Worm (Caenorhabditis elegans) whole organism, L4 larva: ENCODE results near the gene ddo-2.

ENCODE experiments used
- D1046.2 ChIP-seq: fragments of 200-800 bp; sonication (Bioruptor generic); IDR thresholded peaks from 2 replicates; pipeline ENCODE4 v1.3.6; 2022; ENCODE audit warnings: missing genetic modification characterization, missing compliant biosample characterization
- R02D3.7 ChIP-seq: fragments of 150-350 bp; sonication (generic microtip); optimal IDR thresholded peaks from 3 replicates; lab custom pipeline; 2014; ENCODE audit warnings: missing biosample characterization, missing genetic modification characterization
- T20F7.1 ChIP-seq: fragments of 200-800 bp; sonication (Bioruptor generic); optimal IDR thresholded peaks from 2 replicates; lab custom pipeline; 2018; ENCODE audit warnings: mild to moderate bottlenecking, missing genetic modification characterization, missing compliant biosample characterization
- Y48G9A.11 ChIP-seq: fragments of 200-800 bp; sonication (Bioruptor generic); IDR thresholded peaks from 2 replicates; pipeline ENCODE4 v1.3.6; 2022; ENCODE audit warnings: missing genetic modification reagents, missing genetic modification characterization, missing compliant biosample characterization
- Y75B8A.6 ChIP-seq: fragments of 200-800 bp; sonication (Bioruptor generic); IDR thresholded peaks from 2 replicates; pipeline ENCODE4 v1.3.6; 2022; ENCODE audit warnings: missing genetic modification reagents, missing genetic modification characterization, missing compliant biosample characterization
- aha-1 ChIP-seq: fragments of 150-350 bp; peaks from one replicate; lab custom pipeline; 2014; ENCODE audit warnings: missing biosample characterization, missing genetic modification characterization
- aly-2 ChIP-seq: sonication (generic microtip); optimal IDR thresholded peaks from 2 replicates; lab custom pipeline; 2018; ENCODE audit warnings: missing biosample characterization, missing genetic modification characterization
- attf-4 ChIP-seq: sonication (generic microtip); optimal IDR thresholded peaks from 3 replicates; lab custom pipeline; 2017; ENCODE audit warnings: missing biosample characterization, missing genetic modification characterization
- ceh-28 ChIP-seq: fragments of 150-350 bp; optimal IDR thresholded peaks from 2 replicates; lab custom pipeline; 2014; ENCODE audit warnings: missing biosample characterization, missing genetic modification reagents, missing genetic modification characterization
- ceh-62 ChIP-seq: sonication (generic microtip); optimal IDR thresholded peaks from 2 replicates; lab custom pipeline; 2017; ENCODE audit warnings: missing biosample characterization, missing genetic modification characterization
- ceh-82 ChIP-seq: sonication (generic microtip); optimal IDR thresholded peaks from 2 replicates; lab custom pipeline; 2017; ENCODE audit warnings: missing biosample characterization, missing genetic modification characterization
- ces-1 ChIP-seq: fragments of 150-350 bp; sonication (generic microtip); optimal IDR thresholded peaks from 4 replicates; lab custom pipeline; 2014; ENCODE audit warnings: missing biosample characterization, missing genetic modification reagents, missing genetic modification characterization
- ctbp-1 ChIP-seq: fragments of 200-800 bp; sonication (Bioruptor generic); IDR thresholded peaks from 2 replicates; pipeline ENCODE4 v1.3.6; 2022; ENCODE audit warnings: missing genetic modification reagents, missing genetic modification characterization, missing compliant biosample characterization
- daf-8 ChIP-seq: fragments of 200-800 bp; sonication (Bioruptor generic); IDR thresholded peaks from 2 replicates; pipeline ENCODE4 v1.3.6; 2022; ENCODE audit warnings: missing genetic modification characterization, missing compliant biosample characterization
- dmd-8 ChIP-seq: fragments of 200-800 bp; sonication (Bioruptor generic); IDR thresholded peaks from 2 replicates; pipeline ENCODE4 v1.3.6; 2022; ENCODE audit warnings: missing genetic modification characterization, missing compliant biosample characterization
- dpl-1 ChIP-seq: fragments of 150-350 bp; optimal IDR thresholded peaks from 2 replicates; lab custom pipeline; 2014; ENCODE audit warnings: missing biosample characterization, missing genetic modification reagents, missing genetic modification characterization
- egl-43 ChIP-seq: fragments of 200-800 bp; sonication (Bioruptor generic); IDR thresholded peaks from 2 replicates; pipeline ENCODE4 v1.3.6; 2022; ENCODE audit warnings: missing genetic modification reagents, missing genetic modification characterization, missing compliant biosample characterization
- fkh-10 ChIP-seq: fragments of 150-350 bp; optimal IDR thresholded peaks from 2 replicates; lab custom pipeline; 2014; ENCODE audit warnings: missing biosample characterization, missing genetic modification reagents, missing genetic modification characterization
- fos-1 ChIP-seq: fragments of 150-350 bp; optimal IDR thresholded peaks from 2 replicates; lab custom pipeline; 2014; ENCODE audit warnings: missing biosample characterization, missing genetic modification characterization
- hif-1 ChIP-seq, 2 experiments: sonication (generic microtip); optimal IDR thresholded peaks; 2 replicates each; lab custom pipeline; 2016 to 2017; ENCODE audit warnings: missing compliant biosample characterization in 2 of 2, missing genetic modification characterization in 2 of 2, missing genetic modification reagents in 2 of 2, missing genotype in 2 of 2, mild to moderate bottlenecking in 1 of 2
- hmg-1.1 ChIP-seq: fragments of 200-800 bp; sonication (Bioruptor generic); IDR thresholded peaks from 2 replicates; pipeline ENCODE4 v1.3.6; 2022; ENCODE audit warnings: missing genetic modification reagents, missing genetic modification characterization, missing compliant biosample characterization
- lin-1 ChIP-seq: fragments of 200-800 bp; sonication (Bioruptor generic); IDR thresholded peaks from 2 replicates; pipeline ENCODE4 v1.3.6; 2022; ENCODE audit warnings: missing genetic modification reagents, missing genetic modification characterization, missing compliant biosample characterization
- lin-38 ChIP-seq: fragments of 200-800 bp; sonication (Bioruptor generic); IDR thresholded peaks from 2 replicates; pipeline ENCODE4 v1.3.6; 2022; ENCODE audit warnings: missing genetic modification reagents, missing genetic modification characterization, missing compliant biosample characterization
- lin-39 ChIP-seq: fragments of 150-350 bp; optimal IDR thresholded peaks from 2 replicates; lab custom pipeline; 2014; ENCODE audit warnings: missing biosample characterization, missing genetic modification reagents, missing genetic modification characterization
- lsy-2 ChIP-seq, 2 experiments: fragments of 150-350 bp in 1 of 2; sonication (generic microtip) in 1 of 2; optimal IDR thresholded peaks; 2 replicates each; lab custom pipeline; 2014 to 2017; ENCODE audit warnings: missing biosample characterization in 2 of 2, missing genetic modification characterization in 2 of 2
- madf-9 ChIP-seq: fragments of 200-800 bp; sonication (Bioruptor generic); conservative IDR thresholded peaks from 2 replicates; pipeline ENCODE4 v1.3.6; 2022; ENCODE audit warnings: missing genetic modification reagents, missing genetic modification characterization, missing compliant biosample characterization
- mdt-29 ChIP-seq: fragments of 200-800 bp; sonication (Bioruptor generic); IDR thresholded peaks from 2 replicates; pipeline ENCODE4 v1.3.6; 2022; ENCODE audit warnings: missing genetic modification reagents, missing genetic modification characterization, missing compliant biosample characterization
- mxl-2 ChIP-seq: fragments of 200-800 bp; sonication (Bioruptor generic); conservative IDR thresholded peaks from 2 replicates; pipeline ENCODE4 v1.3.6; 2022; ENCODE audit warnings: missing genetic modification reagents, missing genetic modification characterization, missing compliant biosample characterization
- mxl-3 ChIP-seq: fragments of 200-800 bp; sonication (Bioruptor generic); optimal IDR thresholded peaks from 2 replicates; lab custom pipeline; 2018; ENCODE audit warnings: mild to moderate bottlenecking, missing genetic modification characterization, missing compliant biosample characterization
- nhr-102 ChIP-seq: sonication (generic microtip); optimal IDR thresholded peaks from 2 replicates; lab custom pipeline; 2016; ENCODE audit warnings: mild to moderate bottlenecking, missing genetic modification characterization, moderate library complexity, missing compliant biosample characterization
- nhr-237 ChIP-seq: sonication (generic microtip); optimal IDR thresholded peaks from 2 replicates; lab custom pipeline; 2017; ENCODE audit warnings: missing biosample characterization, missing genetic modification characterization
- nhr-25 ChIP-seq: sonication (generic microtip); optimal IDR thresholded peaks from 2 replicates; lab custom pipeline; 2017; ENCODE audit warnings: missing genetic modification characterization, mild to moderate bottlenecking, missing compliant biosample characterization, antibody characterized with exemption, moderate library complexity, borderline replicate concordance; ENCODE audit not compliant: insufficient read depth
- nhr-42 ChIP-seq: fragments of 200-800 bp; sonication (Bioruptor generic); IDR thresholded peaks from 2 replicates; pipeline ENCODE4 v1.3.6; 2022; ENCODE audit warnings: missing genetic modification characterization, missing compliant biosample characterization
- pha-4 ChIP-seq, 2 experiments: fragments of 150-350 bp in 1 of 2; fragments of 200-800 bp in 1 of 2; sonication (Bioruptor generic) in 1 of 2; IDR thresholded peaks in 1 of 2; optimal IDR thresholded peaks in 1 of 2; 2 replicates each; pipeline versions ENCODE4 v1.3.6 to Lab custom; 2014 to 2022; ENCODE audit warnings: missing genetic modification characterization in 2 of 2, missing genetic modification reagents in 2 of 2, missing biosample characterization in 1 of 2, missing compliant biosample characterization in 1 of 2
- php-3 ChIP-seq: fragments of 200-800 bp; sonication (Bioruptor generic); IDR thresholded peaks from 2 replicates; pipeline ENCODE4 v1.3.6; 2022; ENCODE audit warnings: missing genetic modification reagents, missing genetic modification characterization, missing compliant biosample characterization
- pqm-1 ChIP-seq: sonication (generic microtip); optimal IDR thresholded peaks from 2 replicates; lab custom pipeline; 2017; ENCODE audit warnings: missing biosample characterization, missing genetic modification characterization
- rbr-2 ChIP-seq: sonication (generic microtip); optimal IDR thresholded peaks from 2 replicates; lab custom pipeline; 2016; ENCODE audit warnings: missing genotype, missing genetic modification characterization, missing compliant biosample characterization
- sdz-12 ChIP-seq: fragments of 200-800 bp; sonication (Bioruptor generic); optimal IDR thresholded peaks from 2 replicates; lab custom pipeline; 2018; ENCODE audit warnings: mild to moderate bottlenecking, missing genetic modification characterization, missing compliant biosample characterization
- set-16 ChIP-seq: fragments of 200-800 bp; sonication (Bioruptor generic); IDR thresholded peaks from 2 replicates; pipeline ENCODE4 v1.3.6; 2022; ENCODE audit warnings: missing genetic modification reagents, missing genetic modification characterization, missing compliant biosample characterization
- skn-1 ChIP-seq: fragments of 150-350 bp; optimal IDR thresholded peaks from 2 replicates; lab custom pipeline; 2014; ENCODE audit warnings: missing biosample characterization, missing genetic modification characterization
- snpc-4 ChIP-seq: fragments of 150-350 bp; optimal IDR thresholded peaks from 2 replicates; lab custom pipeline; 2014; ENCODE audit warnings: missing biosample characterization, missing genetic modification characterization
- spr-1 ChIP-seq: sonication (generic microtip); optimal IDR thresholded peaks from 2 replicates; lab custom pipeline; 2016; ENCODE audit warnings: mild to moderate bottlenecking, missing genetic modification characterization, missing compliant biosample characterization
- spr-3 ChIP-seq: fragments of 200-800 bp; sonication (Bioruptor generic); optimal IDR thresholded peaks from 2 replicates; lab custom pipeline; 2018; ENCODE audit warnings: mild to moderate bottlenecking, missing genetic modification characterization, missing compliant biosample characterization
- unc-62 ChIP-seq, 3 experiments: fragments of 150-350 bp in 1 of 3; sonication (generic microtip); optimal IDR thresholded peaks in 2 of 3; peaks in 1 of 3; 1 replicate in 1 of 3; 2 replicates in 2 of 3; lab custom pipeline; 2014 to 2017; ENCODE audit warnings: missing biosample characterization in 3 of 3, missing genetic modification characterization in 3 of 3, missing genetic modification reagents in 3 of 3, missing genotype in 1 of 3
- vab-7 ChIP-seq: fragments of 200-800 bp; sonication (Bioruptor generic); IDR thresholded peaks from 2 replicates; pipeline ENCODE4 v1.3.6; 2022; ENCODE audit warnings: missing genetic modification reagents, missing genetic modification characterization, missing compliant biosample characterization
- zag-1 ChIP-seq: fragments of 150-350 bp; optimal IDR thresholded peaks from 2 replicates; lab custom pipeline; 2014; ENCODE audit warnings: missing biosample characterization, missing genetic modification characterization
- zfp-3 ChIP-seq: fragments of 200-800 bp; sonication (Bioruptor generic); conservative IDR thresholded peaks from 2 replicates; pipeline ENCODE4 v1.3.6; 2022; ENCODE audit warnings: missing genetic modification reagents, missing genetic modification characterization, missing compliant biosample characterization
- ztf-7 ChIP-seq: fragments of 150-350 bp; optimal IDR thresholded peaks from 2 replicates; lab custom pipeline; 2014; ENCODE audit warnings: missing biosample characterization, missing genetic modification characterization

The ddo-2 gene

ce11 chrV:7416569-7416968 lies 18.9 kb downstream of the ddo-2 start:
- TF ChIP-seq lin-38 (GFP tag; lab: Robert Waterston, UW) (no peak), ceh-62 (no peak), zag-1 (no peak), ceh-82 (tag; lab: Kevin White, UChicago) (no peak), ceh-28 (tag; lab: Kevin White, UChicago) (no peak), fkh-10 (GFP tag; lab: Kevin White, UChicago) (no peak), skn-1 (tag; lab: Kevin White, UChicago) (no peak), madf-9 (GFP tag; lab: Robert Waterston, UW) (no peak), dmd-8 (GFP tag; lab: Robert Waterston, UW) (no peak), php-3 (GFP tag; lab: Robert Waterston, UW) (no peak), aly-2 (tag; lab: Kevin White, UChicago) (no peak), hmg-1.1 (no peak), ces-1 (no peak), daf-8 (GFP tag; lab: Robert Waterston, UW) (no peak), aha-1 (tag; lab: Kevin White, UChicago) (peak; percentile 89), T20F7.1 (GFP tag; lab: Kevin White, UChicago) (peak; percentile 14), attf-4 (tag; lab: Kevin White, UChicago) (no peak), ztf-7 (tag; lab: Kevin White, UChicago) (no peak), nhr-237 (tag; lab: Kevin White, UChicago) (no peak), mdt-29 (GFP tag; lab: Robert Waterston, UW) (no peak), snpc-4 (tag; lab: Kevin White, UChicago) (no peak), nhr-102 (tag; lab: Kevin White, UChicago) (peak; percentile 5), Y48G9A.11 (GFP tag; lab: Robert Waterston, UW) (no peak), ctbp-1 (GFP tag; lab: Robert Waterston, UW) (no peak), Y75B8A.6 (GFP tag; lab: Robert Waterston, UW) (no peak), lin-39 (no peak), set-16 (no peak)

ce11 chrV:7415780-7416428 lies 19.6 kb downstream of the ddo-2 start, which contains the start of gene F18E3.13:
F18E3.13 (plus strand) TSS chrV:7416164.
- no peak for TF ChIP-seq R02D3.7
- TF ChIP-seq fos-1 (tag; lab: Kevin White, UChicago) = no peak
- TF ChIP-seq unc-62 (GFP tag; optimal IDR thresholded peaks at IDR 0.05 in 1 of 2; lab: Kevin White, UChicago) = peak in 1 of 2 experiments; percentile 55
- no peak for TF ChIP-seq unc-62 (tag; optimal IDR thresholded peaks at IDR 0.05; lab: Kevin White, UChicago)
- no peak for TF ChIP-seq nhr-42
- no peak for TF ChIP-seq pqm-1
- no peak for TF ChIP-seq sdz-12 (GFP tag; lab: Kevin White, UChicago)
- TF ChIP-seq mxl-3 (GFP tag; lab: Kevin White, UChicago) = peak; percentile 72
- no peak for TF ChIP-seq zfp-3
- TF ChIP-seq mxl-2 (GFP tag; lab: Robert Waterston, UW) = 0 out of 2 replicates have a peak, but pooled peaks have one; percentile 22
- TF ChIP-seq ctbp-1 (GFP tag; lab: Robert Waterston, UW) = no peak
- TF ChIP-seq lsy-2 (tag; optimal IDR thresholded peaks at IDR 0.05; lab: Kevin White, UChicago) = peak in 1 of 2 experiments; percentile 57
- TF ChIP-seq egl-43 (GFP tag; lab: Robert Waterston, UW) = no peak
- peak; percentile 9 for TF ChIP-seq dpl-1 (GFP tag; lab: Kevin White, UChicago)
- TF ChIP-seq vab-7 (GFP tag; lab: Robert Waterston, UW) = no peak
- no peak for TF ChIP-seq spr-1 (tag; lab: Kevin White, UChicago)
- peak; percentile 58 for TF ChIP-seq nhr-25 (tag; lab: Kevin White, UChicago)
- TF ChIP-seq madf-9 (GFP tag; lab: Robert Waterston, UW) = peak; percentile 24; the same call in 1 of the 2 replicates
- TF ChIP-seq php-3 (GFP tag; lab: Robert Waterston, UW) = no peak
- TF ChIP-seq hif-1 (tag; optimal IDR thresholded peaks at IDR 0.05; lab: Kevin White, UChicago) = peak; percentile 19 to 60
- no peak for TF ChIP-seq ceh-82 (tag; lab: Kevin White, UChicago)
- TF ChIP-seq lin-1 (GFP tag; lab: Robert Waterston, UW) = no peak; the same call in 1 of the 2 replicates
- TF ChIP-seq ces-1 = no peak
- no peak for TF ChIP-seq attf-4 (tag; lab: Kevin White, UChicago)
- no peak for TF ChIP-seq lin-39
- no peak for TF ChIP-seq rbr-2 (tag; lab: Kevin White, UChicago)
- no peak for TF ChIP-seq D1046.2 (GFP tag; lab: Robert Waterston, UW)
- no peak for TF ChIP-seq spr-3 (GFP tag; lab: Kevin White, UChicago)
- no peak for TF ChIP-seq pha-4 (GFP tag; IDR thresholded peaks at IDR 0.05; lab: Robert Waterston, UW)
- no peak for TF ChIP-seq pha-4 (tag; optimal IDR thresholded peaks at IDR 0.05; lab: Kevin White, UChicago)
